Fruit fly (Drosophila melanogaster): ENCODE measurements around the gene emc.

Gene emc

DNA sequence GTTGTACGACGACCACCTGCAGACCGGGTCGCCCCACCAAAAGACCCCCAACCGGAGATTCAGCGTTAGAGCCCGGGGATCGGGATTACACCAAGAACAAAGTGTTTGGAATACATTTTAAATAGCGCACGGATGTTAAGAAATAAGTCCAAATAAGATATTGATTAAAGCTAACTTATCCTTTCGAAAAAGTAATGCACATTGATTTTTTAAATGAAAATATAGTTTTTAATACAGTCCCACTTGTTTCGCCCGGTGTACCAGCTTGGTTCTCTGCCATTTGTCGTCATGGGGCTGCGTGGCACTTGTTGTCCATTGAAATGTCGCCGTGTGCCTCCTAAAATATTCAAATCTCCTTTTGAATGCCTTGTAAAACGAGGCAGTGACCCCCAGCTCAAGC lies 28.2 kb upstream of the emc start (continued):
- TF ChIP-seq Optix (GFP tag; IDR thresholded peaks at IDR 0.05) (0 out of 3 replicates have a peak, but pooled peaks have one; percentile 17), Sry-δ (GFP tag; optimal IDR thresholded peaks at IDR 0.05) (no peak), Ets65A (GFP tag) (no peak), CG2678 (tag; optimal IDR thresholded peaks at IDR 0.05) (peak; percentile 26), kni (GFP tag; optimal IDR thresholded peaks at IDR 0.05) (no peak), abd-A (tag; optimal IDR thresholded peaks at IDR 0.05) (no peak), chif (GFP tag; optimal IDR thresholded peaks at IDR 0.05) (peak in 1 of 2 experiments; percentile 35), CG4424 (GFP tag; optimal IDR thresholded peaks at IDR 0.05) (peak; percentile 30), Spps (tag; optimal IDR thresholded peaks at IDR 0.05) (peak; percentile 19), CG9437 (GFP tag; optimal IDR thresholded peaks at IDR 0.05) (no peak), CG9817 (tag; optimal IDR thresholded peaks at IDR 0.05) (no peak), CG11398 (GFP tag; optimal IDR thresholded peaks at IDR 0.05) (no peak), CG10366 (GFP tag; IDR thresholded peaks at IDR 0.05) (no peak), CG15696 (tag; optimal IDR thresholded peaks at IDR 0.05) (no peak), Fer2 (tag; optimal IDR thresholded peaks at IDR 0.05) (no peak), CG16813 (GFP tag; IDR thresholded peaks at IDR 0.05; ENCODE audit: partially characterized antibody) (no peak), onecut (GFP tag; IDR thresholded peaks at IDR 0.05) (no peak), Lhr (GFP tag; optimal IDR thresholded peaks at IDR 0.05) (no peak), CG9797 (GFP tag; optimal IDR thresholded peaks at IDR 0.05) (no peak), pfk (GFP tag; optimal IDR thresholded peaks at IDR 0.05) (no peak), ac (GFP tag; optimal IDR thresholded peaks at IDR 0.05) (no peak), Hr51 (GFP tag; optimal IDR thresholded peaks at IDR 0.05) (no peak), H2.0 (GFP tag; IDR thresholded peaks at IDR 0.05) (no peak), CG6854 (GFP tag; optimal IDR thresholded peaks at IDR 0.05) (no peak), CG17186 (GFP tag; optimal IDR thresholded peaks at IDR 0.05) (no peak), CG1233 (GFP tag; optimal IDR thresholded peaks at IDR 0.05) (no peak), CG2712 (tag; optimal IDR thresholded peaks at IDR 0.05) (peak; percentile 55), otp (GFP tag; IDR thresholded peaks at IDR 0.05) (0 out of 3 replicates have a peak, but pooled peaks have one; percentile 34), Asciz (GFP tag; optimal IDR thresholded peaks at IDR 0.05) (no peak), ash1 (GFP tag; optimal IDR thresholded peaks at IDR 0.05) (no peak), HmgD (GFP tag; optimal IDR thresholded peaks at IDR 0.05) (no peak), CG6813 (GFP tag; optimal IDR thresholded peaks at IDR 0.05) (no peak), Med (GFP tag) (peak; percentile 53), hkb (optimal IDR thresholded peaks at IDR 0.05) (no peak), hkb (GFP tag; IDR thresholded peaks at IDR 0.05) (0 out of 2 replicates have a peak, but pooled peaks have one; percentile 30), Atf-2 (GFP tag; optimal IDR thresholded peaks at IDR 0.05) (no peak), CG11093 (GFP tag; IDR thresholded peaks at IDR 0.05) (peak; percentile 32; the same call in 1 of the 3 replicates), bowl (GFP tag; IDR thresholded peaks at IDR 0.05) (no peak), CG15514 (GFP tag; optimal IDR thresholded peaks at IDR 0.05) (no peak), tin (GFP tag; optimal IDR thresholded peaks at IDR 0.05) (no peak), CG42726 (GFP tag; IDR thresholded peaks at IDR 0.05; ENCODE audit: partially characterized antibody) (no peak), CG9932 (GFP tag; IDR thresholded peaks at IDR 0.05) (no peak), schlank (tag; optimal IDR thresholded peaks at IDR 0.05) (no peak), NC2α (GFP tag; optimal IDR thresholded peaks at IDR 0.05) (no peak), CG18262 (tag; optimal IDR thresholded peaks at IDR 0.05) (peak; percentile 59), CG32772 (GFP tag; IDR thresholded peaks at IDR 0.05) (peak; percentile 28), CG14860 (GFP tag; IDR thresholded peaks at IDR 0.05; ENCODE audit: partially characterized antibody) (no peak), CG2120 (GFP tag; optimal IDR thresholded peaks at IDR 0.05) (no peak), yki (optimal IDR thresholded peaks at IDR 0.05) (no peak), Awh (GFP tag; IDR thresholded peaks at IDR 0.05) (no peak), mld (GFP tag; IDR thresholded peaks at IDR 0.05; ENCODE audit: partially characterized antibody) (no peak)
